Worm (Caenorhabditis elegans) whole organism, L1 larva: ENCODE results near the gene fbxa-59.

ENCODE experiments used
- C04F5.9 ChIP-seq: sonication (generic microtip); optimal IDR thresholded peaks from 2 replicates; lab custom pipeline; 2016; ENCODE audit warnings: missing genetic modification characterization, missing compliant biosample characterization
- C34B4.2 ChIP-seq: sonication (generic microtip); optimal IDR thresholded peaks from 2 replicates; lab custom pipeline; 2017; ENCODE audit warnings: mild to moderate bottlenecking, missing genetic modification characterization, missing compliant biosample characterization
- F16B12.6 ChIP-seq: fragments of 150-350 bp; optimal IDR thresholded peaks from 2 replicates; lab custom pipeline; 2014; ENCODE audit warnings: missing biosample characterization, missing genetic modification characterization
- Y116A8C.19 ChIP-seq: sonication (generic microtip); optimal IDR thresholded peaks from 2 replicates; lab custom pipeline; 2016; ENCODE audit warnings: missing compliant biosample characterization, missing genetic modification characterization, borderline replicate concordance
- aha-1 ChIP-seq: fragments of 150-350 bp; optimal IDR thresholded peaks from 2 replicates; lab custom pipeline; 2014; ENCODE audit warnings: missing biosample characterization, missing genetic modification characterization
- ama-1 ChIP-seq: fragments of 150-350 bp; optimal IDR thresholded peaks from 2 replicates; lab custom pipeline; 2014
- ceh-8 ChIP-seq: fragments of 200-800 bp; sonication (Bioruptor generic); optimal IDR thresholded peaks from 2 replicates; lab custom pipeline; 2018; ENCODE audit warnings: mild to moderate bottlenecking, missing genetic modification characterization, moderate library complexity, missing compliant biosample characterization
- ceh-82 ChIP-seq, 3 experiments: fragments of 150-350 bp in 1 of 3; sonication (generic microtip) in 2 of 3; optimal IDR thresholded peaks; 2 replicates each; lab custom pipeline; 2014 to 2017; ENCODE audit warnings: missing biosample characterization in 3 of 3, missing genetic modification characterization in 3 of 3
- ceh-88 ChIP-seq: fragments of 200-800 bp; sonication (Bioruptor generic); IDR thresholded peaks from 2 replicates; pipeline ENCODE4 v1.3.6; 2022; ENCODE audit warnings: missing genetic modification characterization, missing compliant biosample characterization
- dpl-1 ChIP-seq, 3 experiments: fragments of 150-350 bp in 2 of 3; sonication (generic microtip) in 1 of 3; optimal IDR thresholded peaks; 2 replicates each; lab custom pipeline; 2014 to 2017; ENCODE audit warnings: missing biosample characterization in 3 of 3, missing genetic modification characterization in 3 of 3, missing genetic modification reagents in 3 of 3
- dsc-1 ChIP-seq: sonication (generic microtip); optimal IDR thresholded peaks from 2 replicates; lab custom pipeline; 2016; ENCODE audit warnings: mild to moderate bottlenecking, missing genetic modification characterization, missing compliant biosample characterization
- efl-1 ChIP-seq, 4 experiments: fragments of 150-350 bp; optimal IDR thresholded peaks in 3 of 4; peaks in 1 of 4; 1 replicate in 1 of 4; 2 replicates in 3 of 4; lab custom pipeline; 2014; ENCODE audit warnings: missing biosample characterization in 2 of 4, missing genetic modification characterization in 2 of 4, missing genetic modification reagents in 2 of 4
- efl-3 ChIP-seq: fragments of 200-800 bp; sonication (Bioruptor generic); optimal IDR thresholded peaks from 2 replicates; lab custom pipeline; 2018; ENCODE audit warnings: mild to moderate bottlenecking, missing genetic modification characterization, missing compliant biosample characterization
- elt-3 ChIP-seq, 6 experiments: fragments of 150-350 bp in 1 of 6; sonication (generic microtip); optimal IDR thresholded peaks; 2 replicates each; lab custom pipeline; 2017 to 2018; ENCODE audit warnings: missing biosample characterization in 6 of 6, missing genetic modification characterization in 6 of 6, inconsistent platforms in 1 of 6
- fkh-10 ChIP-seq: sonication (generic microtip); optimal IDR thresholded peaks from 2 replicates; lab custom pipeline; 2017; ENCODE audit warnings: missing biosample characterization, missing genetic modification reagents, missing genetic modification characterization
- fkh-4 ChIP-seq: sonication (generic microtip); optimal IDR thresholded peaks from 2 replicates; lab custom pipeline; 2016; ENCODE audit warnings: missing compliant biosample characterization, missing genetic modification characterization, borderline replicate concordance
- fkh-8 ChIP-seq: sonication (generic microtip); optimal IDR thresholded peaks from 2 replicates; lab custom pipeline; 2016; ENCODE audit warnings: mild to moderate bottlenecking, missing genetic modification characterization, missing compliant biosample characterization
- fos-1 ChIP-seq: fragments of 150-350 bp; optimal IDR thresholded peaks from 2 replicates; lab custom pipeline; 2014; ENCODE audit warnings: missing biosample characterization, missing genetic modification characterization
- grh-1 ChIP-seq: fragments of 200-800 bp; sonication (Bioruptor generic); IDR thresholded peaks from 2 replicates; pipeline ENCODE4 v1.3.6; 2022; ENCODE audit warnings: missing genetic modification reagents, missing genetic modification characterization, missing compliant biosample characterization
- hlh-17 ChIP-seq: fragments of 200-800 bp; sonication (Bioruptor generic); optimal IDR thresholded peaks from 2 replicates; lab custom pipeline; 2018; ENCODE audit warnings: missing genetic modification characterization, mild to moderate bottlenecking, missing compliant biosample characterization, moderate library complexity, borderline replicate concordance
- irx-1 ChIP-seq: sonication (generic microtip); optimal IDR thresholded peaks from 2 replicates; lab custom pipeline; 2016; ENCODE audit warnings: missing genetic modification characterization, missing compliant biosample characterization
- jun-1 ChIP-seq: fragments of 150-350 bp; optimal IDR thresholded peaks from 2 replicates; lab custom pipeline; 2014; ENCODE audit warnings: missing biosample characterization, missing genetic modification reagents, missing genetic modification characterization
- lin-13 ChIP-seq: fragments of 150-350 bp; optimal IDR thresholded peaks from 2 replicates; lab custom pipeline; 2014; ENCODE audit warnings: missing biosample characterization, missing genetic modification reagents, missing genetic modification characterization
- lin-14 ChIP-seq: fragments of 200-800 bp; sonication (Bioruptor generic); optimal IDR thresholded peaks from 2 replicates; lab custom pipeline; 2018; ENCODE audit warnings: mild to moderate bottlenecking, missing genetic modification characterization, moderate library complexity, missing compliant biosample characterization
- lin-15B ChIP-seq: fragments of 150-350 bp; sonication (generic microtip); optimal IDR thresholded peaks from 3 replicates; lab custom pipeline; 2014; ENCODE audit warnings: missing biosample characterization, missing genetic modification characterization
- lin-39 ChIP-seq: fragments of 150-350 bp; optimal IDR thresholded peaks from 2 replicates; lab custom pipeline; 2014; ENCODE audit warnings: missing biosample characterization, missing genetic modification reagents, missing genetic modification characterization
- lir-3 ChIP-seq: sonication (generic microtip); optimal IDR thresholded peaks from 2 replicates; lab custom pipeline; 2016; ENCODE audit warnings: mild to moderate bottlenecking, missing genetic modification characterization, moderate library complexity, missing compliant biosample characterization; ENCODE audit not compliant: poor library complexity
- lsy-2 ChIP-seq, 2 experiments: fragments of 150-350 bp; optimal IDR thresholded peaks; 2 replicates each; lab custom pipeline; 2014; ENCODE audit warnings: missing biosample characterization in 2 of 2, missing genetic modification characterization in 2 of 2
- mef-2 ChIP-seq: fragments of 150-350 bp; optimal IDR thresholded peaks from 2 replicates; lab custom pipeline; 2014; ENCODE audit warnings: missing biosample characterization, missing genetic modification characterization
- nhr-11 ChIP-seq: fragments of 150-350 bp; optimal IDR thresholded peaks from 2 replicates; lab custom pipeline; 2014; ENCODE audit warnings: missing biosample characterization, missing genetic modification characterization
- nhr-19 ChIP-seq: fragments of 200-800 bp; sonication (Bioruptor generic); conservative IDR thresholded peaks from 2 replicates; pipeline ENCODE4 v1.3.6; 2022; ENCODE audit warnings: missing genetic modification characterization, missing compliant biosample characterization
- nhr-20 ChIP-seq: sonication (generic microtip); optimal IDR thresholded peaks from 2 replicates; lab custom pipeline; 2016; ENCODE audit warnings: mild to moderate bottlenecking, missing genetic modification characterization, missing compliant biosample characterization
- nhr-237 ChIP-seq: fragments of 150-350 bp; optimal IDR thresholded peaks from 2 replicates; lab custom pipeline; 2014; ENCODE audit warnings: missing biosample characterization, missing genetic modification characterization
- nhr-28 ChIP-seq: fragments of 150-350 bp; optimal IDR thresholded peaks from 2 replicates; lab custom pipeline; 2014; ENCODE audit warnings: missing biosample characterization, missing genetic modification characterization
- nhr-47 ChIP-seq: sonication (generic microtip); optimal IDR thresholded peaks from 2 replicates; lab custom pipeline; 2016; ENCODE audit warnings: mild to moderate bottlenecking, missing genetic modification characterization, moderate library complexity, missing compliant biosample characterization
- nhr-76 ChIP-seq: sonication (generic microtip); optimal IDR thresholded peaks from 2 replicates; lab custom pipeline; 2017; ENCODE audit warnings: missing biosample characterization, missing genetic modification characterization
- nhr-84 ChIP-seq: sonication (generic microtip); optimal IDR thresholded peaks from 2 replicates; lab custom pipeline; 2017; ENCODE audit warnings: missing biosample characterization, missing genetic modification characterization
- nhr-85 ChIP-seq: sonication (generic microtip); peaks from one replicate; lab custom pipeline; 2016; ENCODE audit warnings: missing genetic modification characterization, inconsistent platforms, missing compliant biosample characterization
- pag-3 ChIP-seq: sonication (generic microtip); optimal IDR thresholded peaks from 2 replicates; lab custom pipeline; 2017; ENCODE audit warnings: missing genetic modification characterization, mild to moderate bottlenecking, missing compliant biosample characterization, antibody characterized with exemption, borderline replicate concordance; ENCODE audit not compliant: insufficient read depth
- pax-3 ChIP-seq: fragments of 200-800 bp; sonication (Bioruptor generic); optimal IDR thresholded peaks from 2 replicates; lab custom pipeline; 2018; ENCODE audit warnings: mild to moderate bottlenecking, missing genetic modification characterization, moderate library complexity, missing compliant biosample characterization
- pqm-1 ChIP-seq: sonication (generic microtip); optimal IDR thresholded peaks from 3 replicates; lab custom pipeline; 2017; ENCODE audit warnings: missing biosample characterization, missing genetic modification characterization
- rnt-1 ChIP-seq: sonication (generic microtip); optimal IDR thresholded peaks from 2 replicates; lab custom pipeline; 2016; ENCODE audit warnings: mild to moderate bottlenecking, missing genetic modification characterization, moderate library complexity, missing compliant biosample characterization
- snpc-4 ChIP-seq: fragments of 150-350 bp; optimal IDR thresholded peaks from 2 replicates; lab custom pipeline; 2014; ENCODE audit warnings: missing biosample characterization, missing genetic modification characterization
- sox-4 ChIP-seq: sonication (generic microtip); optimal IDR thresholded peaks from 2 replicates; lab custom pipeline; 2016; ENCODE audit warnings: missing genetic modification characterization, missing compliant biosample characterization
- sptf-1 ChIP-seq: fragments of 150-350 bp; optimal IDR thresholded peaks from 2 replicates; lab custom pipeline; 2014; ENCODE audit warnings: missing biosample characterization, missing genetic modification characterization
- sup-37 ChIP-seq: fragments of 200-800 bp; sonication (Bioruptor generic); optimal IDR thresholded peaks from 2 replicates; lab custom pipeline; 2018; ENCODE audit warnings: mild to moderate bottlenecking, missing genetic modification characterization, missing compliant biosample characterization
- tlp-1 ChIP-seq: fragments of 150-350 bp; optimal IDR thresholded peaks from 2 replicates; lab custom pipeline; 2014; ENCODE audit warnings: missing biosample characterization, missing genetic modification characterization
- unc-130 ChIP-seq: fragments of 150-350 bp; optimal IDR thresholded peaks from 2 replicates; lab custom pipeline; 2017; ENCODE audit warnings: missing biosample characterization, missing genetic modification characterization, inconsistent platforms
- unc-62 ChIP-seq: fragments of 150-350 bp; optimal IDR thresholded peaks from 2 replicates; lab custom pipeline; 2014; ENCODE audit warnings: missing biosample characterization, missing genetic modification reagents, missing genetic modification characterization
- vab-15 ChIP-seq: sonication (generic microtip); optimal IDR thresholded peaks from 2 replicates; lab custom pipeline; 2017; ENCODE audit warnings: missing genotype, mild to moderate bottlenecking, missing genetic modification characterization, missing compliant biosample characterization
- xbp-1 ChIP-seq: sonication (generic microtip); optimal IDR thresholded peaks from 2 replicates; lab custom pipeline; 2016; ENCODE audit warnings: missing genetic modification characterization, missing compliant biosample characterization
- zag-1 ChIP-seq: fragments of 150-350 bp; optimal IDR thresholded peaks from 2 replicates; lab custom pipeline; 2014; ENCODE audit warnings: missing biosample characterization, missing genetic modification characterization
- zip-4 ChIP-seq: fragments of 200-800 bp; sonication (Bioruptor generic); optimal IDR thresholded peaks from 2 replicates; lab custom pipeline; 2018; ENCODE audit warnings: mild to moderate bottlenecking, missing genetic modification characterization, moderate library complexity, missing compliant biosample characterization

Gene fbxa-59

ce11 chrIII:981960-982359 is 38.7 kb upstream of the fbxa-59 start:
- TF ChIP-seq ama-1, result no peak
- TF ChIP-seq nhr-85, result no peak
- no peak for TF ChIP-seq C04F5.9
- TF ChIP-seq C34B4.2 (tag; lab: Kevin White, UChicago), result no peak
- no peak for TF ChIP-seq nhr-47 (tag; lab: Kevin White, UChicago)
- peak; percentile 11; the same call in 1 of the 2 replicates for TF ChIP-seq nhr-19 (GFP tag; lab: Robert Waterston, UW)
- TF ChIP-seq efl-3 (GFP tag; lab: Kevin White, UChicago), result no peak
- no peak for TF ChIP-seq ceh-8 (GFP tag; lab: Kevin White, UChicago)
- TF ChIP-seq Y116A8C.19 (tag; lab: Kevin White, UChicago), result no peak
- peak; percentile 60 for TF ChIP-seq rnt-1 (tag; lab: Kevin White, UChicago)
- no peak for TF ChIP-seq nhr-28
- TF ChIP-seq grh-1 (GFP tag; lab: Robert Waterston, UW), result no peak
- peak; percentile 20 to 64 for TF ChIP-seq lsy-2 (tag; optimal IDR thresholded peaks at IDR 0.05; lab: Kevin White, UChicago)
- no peak for TF ChIP-seq vab-15 (tag; lab: Kevin White, UChicago)
- no peak for TF ChIP-seq lir-3
- no peak for TF ChIP-seq sptf-1 (tag; lab: Kevin White, UChicago)
- no peak for TF ChIP-seq fkh-8
- TF ChIP-seq dpl-1 (GFP tag; optimal IDR thresholded peaks at IDR 0.05; lab: Kevin White, UChicago), result peak; percentile 0 to 3 (median 2)
- no peak for TF ChIP-seq fkh-4 (tag; lab: Kevin White, UChicago)
- no peak for TF ChIP-seq lin-13 (GFP tag; lab: Kevin White, UChicago)
- no peak for TF ChIP-seq unc-62 (GFP tag; lab: Kevin White, UChicago)
- no peak for TF ChIP-seq nhr-11
- TF ChIP-seq pag-3 (tag; lab: Kevin White, UChicago), result no peak
- no peak for TF ChIP-seq lin-39 (tag; lab: Kevin White, UChicago)
- TF ChIP-seq elt-3 (tag; optimal IDR thresholded peaks at IDR 0.05; lab: Kevin White, UChicago), result peak in 2 of 6 experiments; percentile 4 to 47
- TF ChIP-seq unc-130 (tag; lab: Kevin White, UChicago), result no peak
- no peak for TF ChIP-seq mef-2 (tag; lab: Kevin White, UChicago)
- peak; percentile 8 for TF ChIP-seq xbp-1
- TF ChIP-seq nhr-20, result peak; percentile 20
- no peak for TF ChIP-seq zag-1 (tag; lab: Kevin White, UChicago)
- TF ChIP-seq pqm-1 (tag; lab: Kevin White, UChicago), result no peak
- TF ChIP-seq dsc-1 (tag; lab: Kevin White, UChicago), result peak; percentile 7
- TF ChIP-seq fos-1, result no peak
- TF ChIP-seq nhr-76 (tag; lab: Kevin White, UChicago), result no peak
- no peak for TF ChIP-seq nhr-237 (tag; lab: Kevin White, UChicago)
- no peak for TF ChIP-seq lin-15B (tag; lab: Kevin White, UChicago)
- TF ChIP-seq aha-1 (tag; lab: Kevin White, UChicago), result no peak
- TF ChIP-seq pax-3 (tag; lab: Kevin White, UChicago), result no peak
- no peak for TF ChIP-seq ceh-88 (GFP tag; lab: Robert Waterston, UW)
- TF ChIP-seq irx-1, result peak; percentile 27
- no peak for TF ChIP-seq nhr-84 (tag; lab: Kevin White, UChicago)
- TF ChIP-seq snpc-4 (tag; lab: Kevin White, UChicago), result no peak
- TF ChIP-seq sup-37 (GFP tag; lab: Kevin White, UChicago), result no peak
- peak; percentile 79 for TF ChIP-seq lin-14 (GFP tag; lab: Kevin White, UChicago)
- no peak for TF ChIP-seq zip-4 (GFP tag; lab: Kevin White, UChicago)
- no peak for TF ChIP-seq hlh-17 (GFP tag; lab: Kevin White, UChicago)
- TF ChIP-seq jun-1 (tag; lab: Kevin White, UChicago), result no peak
- no peak for TF ChIP-seq fkh-10
- peak; percentile 21 for TF ChIP-seq F16B12.6 (tag; lab: Kevin White, UChicago)
- TF ChIP-seq tlp-1 (tag; lab: Kevin White, UChicago), result no peak
- no peak for TF ChIP-seq sox-4 (tag; lab: Kevin White, UChicago)
- peak; percentile 13 to 68 (median 40) for TF ChIP-seq ceh-82 (tag; optimal IDR thresholded peaks at IDR 0.05; lab: Kevin White, UChicago)
- peak; percentile 58 to 62 for TF ChIP-seq efl-1 (optimal IDR thresholded peaks at IDR 0.05; lab: Kevin White, UChicago)
- TF ChIP-seq efl-1 (GFP tag; optimal IDR thresholded peaks at IDR 0.05 in 1 of 2; lab: Kevin White, UChicago), result peak; percentile 40 to 50
